Fruit fly (Drosophila melanogaster): ENCODE results near the gene step.

The step gene

DNA sequence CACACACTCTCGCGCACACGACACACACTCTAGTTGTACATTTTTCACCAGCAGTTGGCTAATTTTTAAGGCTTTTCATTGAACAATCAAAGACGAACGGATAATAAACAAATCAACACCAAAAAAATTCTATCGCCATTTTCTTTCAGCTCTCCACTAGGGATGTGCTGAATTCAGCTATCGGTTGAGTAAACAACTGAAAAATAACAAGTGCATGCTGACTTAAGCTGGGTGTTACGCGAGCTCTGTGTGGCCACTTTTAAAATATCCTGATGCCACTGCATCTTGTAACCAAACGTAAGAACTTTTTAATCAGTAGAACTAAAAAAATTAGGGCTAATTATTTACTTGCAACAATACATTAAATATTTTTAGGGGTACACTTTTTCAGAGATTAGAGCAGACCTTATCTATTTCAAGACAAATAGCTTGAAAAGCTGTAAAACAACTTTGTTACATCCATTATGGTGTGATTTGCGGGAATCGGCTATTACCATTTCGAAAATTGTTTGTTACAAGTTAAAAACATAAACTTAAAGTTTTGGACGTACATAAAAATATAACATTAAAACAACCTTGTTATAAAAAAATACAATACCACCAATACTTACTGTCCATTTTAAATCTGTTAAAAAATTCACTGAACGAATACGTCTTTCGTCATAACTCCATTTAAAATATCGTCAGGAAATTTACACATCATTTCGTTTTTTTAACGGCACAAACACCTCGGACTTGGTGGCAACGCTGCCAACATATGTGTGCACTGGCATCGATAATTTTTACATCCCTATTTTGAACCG lies at the start of gene step, which contains the start of gene CG1416 (continued):
- TF ChIP-seq dpn (GFP tag; optimal IDR thresholded peaks at IDR 0.05) (peak; percentile 46 to 52), Taf1 (GFP tag; IDR thresholded peaks at IDR 0.05) (no peak), CG6813 (GFP tag; optimal IDR thresholded peaks at IDR 0.05) (no peak), Bteb2 (GFP tag; optimal IDR thresholded peaks at IDR 0.05) (peak; percentile 48), dan (GFP tag; IDR thresholded peaks at IDR 0.05) (no peak), CG11398 (GFP tag; optimal IDR thresholded peaks at IDR 0.05) (no peak), cg (GFP tag; optimal IDR thresholded peaks at IDR 0.05) (no peak), tgo (GFP tag; IDR thresholded peaks at IDR 0.05) (peak; percentile 20; the same call in 1 of the 3 replicates), sens (GFP tag) (peak; percentile 84), Opbp (GFP tag; IDR thresholded peaks at IDR 0.05; ENCODE audit: partially characterized antibody) (peak; percentile 81; the same call in 2 of the 3 replicates), CG13894 (tag; optimal IDR thresholded peaks at IDR 0.05) (no peak), Abd-B (GFP tag; optimal IDR thresholded peaks at IDR 0.05) (no peak), ftz-f1 (GFP tag; optimal IDR thresholded peaks at IDR 0.05) (no peak), crc (GFP tag; optimal IDR thresholded peaks at IDR 0.05) (no peak), dmrt11E (tag; optimal IDR thresholded peaks at IDR 0.05) (peak; percentile 48), CG12942 (GFP tag; optimal IDR thresholded peaks at IDR 0.05) (peak; percentile 35), CG16813 (GFP tag; IDR thresholded peaks at IDR 0.05; ENCODE audit: partially characterized antibody) (peak; percentile 77), Ets97D (GFP tag; optimal IDR thresholded peaks at IDR 0.05) (peak; percentile 61), Med (GFP tag) (peak; percentile 91), twi (tag; optimal IDR thresholded peaks at IDR 0.05) (peak; percentile 48), Oaz (GFP tag; IDR thresholded peaks at IDR 0.05) (peak; percentile 45; the same call in 1 of the 2 replicates), vnd (GFP tag; IDR thresholded peaks at IDR 0.05; ENCODE audit: partially characterized antibody) (peak; percentile 5; the same call in 2 of the 3 replicates), nerfin-1 (tag; optimal IDR thresholded peaks at IDR 0.05) (peak; percentile 21), CG33557 (GFP tag; optimal IDR thresholded peaks at IDR 0.05) (no peak), CG17568 (GFP tag; optimal IDR thresholded peaks at IDR 0.05) (peak; percentile 24), Bgb (GFP tag; IDR thresholded peaks at IDR 0.05; ENCODE audit: partially characterized antibody) (peak; percentile 80), bcd (GFP tag; optimal IDR thresholded peaks at IDR 0.05) (peak; percentile 57), tio (GFP tag; optimal IDR thresholded peaks at IDR 0.05) (peak; percentile 75), h (optimal IDR thresholded peaks at IDR 0.05) (no peak), sob (GFP tag; IDR thresholded peaks at IDR 0.05) (peak; percentile 41; the same call in 1 of the 2 replicates), tap (tag; optimal IDR thresholded peaks at IDR 0.05) (no peak), lab (GFP tag; optimal IDR thresholded peaks at IDR 0.05) (no peak), gsb-n (tag; optimal IDR thresholded peaks at IDR 0.05) (no peak), HLH54F (GFP tag; optimal IDR thresholded peaks at IDR 0.05) (peak; percentile 79), CG4424 (GFP tag; optimal IDR thresholded peaks at IDR 0.05) (peak; percentile 17), Asciz (GFP tag; optimal IDR thresholded peaks at IDR 0.05) (no peak), stwl (tag; optimal IDR thresholded peaks at IDR 0.05) (peak; percentile 47), CG13424 (tag; optimal IDR thresholded peaks at IDR 0.05) (peak; percentile 49), CG4404 (GFP tag; IDR thresholded peaks at IDR 0.05) (no peak), NK7.1 (GFP tag; optimal IDR thresholded peaks at IDR 0.05) (no peak), CG3847 (GFP tag; IDR thresholded peaks at IDR 0.05) (peak; percentile 55), ci (GFP tag; IDR thresholded peaks at IDR 0.05) (no peak), pfk (GFP tag; optimal IDR thresholded peaks at IDR 0.05) (peak; percentile 21), Dip3 (GFP tag; optimal IDR thresholded peaks at IDR 0.05) (peak; percentile 55), CG7839 (tag; optimal IDR thresholded peaks at IDR 0.05) (peak; percentile 51), Dp (GFP tag; optimal IDR thresholded peaks at IDR 0.05) (no peak), CG7786 (GFP tag; optimal IDR thresholded peaks at IDR 0.05) (peak; percentile 47), Side (GFP tag; optimal IDR thresholded peaks at IDR 0.05) (no peak), Hr51 (GFP tag; optimal IDR thresholded peaks at IDR 0.05) (peak in 1 of 2 experiments; percentile 42)
